Fruit fly (Drosophila melanogaster): ENCODE results near the gene MED21.

Gene MED21

DNA sequence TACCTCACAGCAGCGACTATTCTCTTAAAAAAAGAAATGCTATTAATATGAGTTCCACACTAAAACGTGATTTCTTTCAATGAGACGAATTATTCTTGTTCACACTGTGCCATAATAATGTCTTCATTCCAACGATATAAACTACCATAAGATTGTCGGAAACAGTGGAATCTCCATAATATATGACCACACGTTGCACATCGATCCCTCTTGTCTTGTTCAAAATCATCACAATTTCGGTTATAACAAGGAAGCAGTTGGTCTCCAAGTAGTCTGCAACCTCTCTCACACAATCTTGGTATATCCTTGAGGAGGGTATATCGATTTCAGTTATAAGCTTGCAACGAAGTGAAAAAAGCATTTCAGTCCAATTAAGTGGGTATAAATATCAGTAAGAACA is at the start of gene MED21:
MED21 (minus strand) TSS at position 48 of the 400 bp plus-strand sequence.
- no peak for TF ChIP-seq noc (tag; optimal IDR thresholded peaks at IDR 0.05)

DNA sequence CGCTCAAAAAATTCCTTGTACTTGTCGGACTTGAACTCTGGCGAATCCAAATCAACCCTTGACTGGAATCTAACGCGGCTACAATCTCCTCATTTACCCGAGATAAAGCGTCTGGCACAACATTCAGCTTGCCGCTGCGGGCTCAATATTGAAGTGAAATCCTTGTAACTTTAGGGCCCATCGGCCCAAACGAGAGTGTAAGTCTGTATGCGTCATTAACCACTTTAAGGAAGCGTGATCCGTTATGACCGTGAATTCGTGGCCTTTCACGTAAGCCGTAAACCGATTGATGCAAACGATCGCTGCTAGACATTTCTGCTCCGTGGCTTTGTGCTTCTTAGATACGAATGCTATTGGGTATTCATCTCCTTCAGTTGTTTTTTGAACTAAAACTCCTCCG is 34.5 kb upstream of the MED21 start:
- no peak for TF ChIP-seq noc (tag; optimal IDR thresholded peaks at IDR 0.05)

DNA sequence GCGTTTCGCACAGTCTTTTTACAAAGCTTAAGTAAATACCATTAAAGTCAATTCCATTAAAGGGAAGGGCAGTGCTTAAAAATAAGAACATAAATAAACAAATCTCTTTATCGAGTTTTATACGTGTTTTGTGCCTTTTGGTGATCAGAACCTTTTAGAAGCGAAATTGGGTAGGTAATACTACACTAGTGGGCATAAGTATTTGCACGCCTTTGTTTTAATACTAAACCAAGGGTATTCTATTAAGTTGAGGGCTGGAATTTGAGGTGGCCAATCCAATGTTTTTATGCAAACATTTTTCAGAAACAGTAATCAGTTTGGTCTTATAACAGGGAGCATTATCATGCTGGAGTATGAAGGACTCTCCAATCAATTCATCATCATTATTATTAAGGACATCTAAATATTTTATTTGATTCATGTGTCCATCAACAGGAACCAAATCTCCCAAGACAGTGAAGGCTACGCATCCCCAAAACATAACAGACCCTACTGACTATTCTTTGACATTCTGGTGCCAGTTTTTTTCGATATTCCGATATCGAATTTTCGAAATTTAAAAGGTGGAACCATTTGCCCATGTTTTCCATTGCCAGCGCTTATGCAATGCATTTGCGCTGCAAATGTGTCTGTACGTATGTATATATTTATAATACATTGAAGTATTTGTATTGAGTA is 5.6 kb upstream of the MED21 start:
- no peak for TF ChIP-seq noc (tag; optimal IDR thresholded peaks at IDR 0.05)

DNA sequence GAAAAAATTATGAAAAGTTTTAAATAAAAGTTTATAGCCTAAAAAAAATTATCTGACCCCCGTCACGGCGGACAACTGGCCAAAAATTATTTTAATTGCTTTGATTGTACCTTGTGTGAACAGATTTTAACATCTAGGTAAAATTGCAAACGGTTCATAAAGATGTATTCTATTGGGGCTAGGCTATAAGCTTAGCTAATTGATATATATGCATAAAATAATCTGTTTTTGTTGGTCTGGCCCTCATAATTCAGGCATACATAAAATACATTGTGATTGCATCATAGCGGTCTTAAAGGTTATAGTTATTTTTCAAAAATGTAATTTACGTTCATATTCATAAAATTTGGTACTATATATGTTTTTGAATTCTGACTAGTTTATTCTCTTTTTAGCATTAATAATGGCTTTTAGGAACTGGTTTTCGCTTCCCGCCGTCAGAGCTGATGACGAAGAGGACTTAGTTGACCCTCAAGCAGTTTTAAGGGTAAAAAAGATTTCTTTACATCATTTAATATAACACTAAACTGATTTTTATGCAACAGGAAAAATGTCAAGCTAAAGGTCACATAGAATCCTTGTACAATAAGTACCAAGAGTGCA is 4.9 kb upstream of the MED21 start, which contains the start of gene UQCR-11:
UQCR-11 (plus strand) TSS at position 211 of the 603 bp plus-strand sequence.
- no peak for TF ChIP-seq noc (tag; optimal IDR thresholded peaks at IDR 0.05)

DNA sequence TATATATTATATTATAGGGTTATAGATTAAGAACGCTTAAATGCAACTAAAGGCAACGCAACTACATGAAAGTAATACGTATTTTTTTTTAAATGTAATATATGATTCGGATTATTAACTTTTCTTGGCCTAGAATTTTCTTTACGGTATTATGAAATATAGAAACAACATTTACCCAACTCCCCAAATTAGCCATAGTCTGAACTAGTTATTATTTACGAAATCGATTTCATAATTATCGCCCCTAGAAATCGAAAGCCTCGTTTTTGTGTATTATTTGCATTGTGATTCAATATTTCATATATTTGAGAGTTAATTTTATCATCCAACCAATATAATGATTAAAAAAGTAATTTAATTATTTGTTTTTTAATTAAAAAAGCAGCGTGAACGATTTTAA is 7.0 kb downstream of the MED21 start:
- no peak for TF ChIP-seq noc (tag; optimal IDR thresholded peaks at IDR 0.05)

DNA sequence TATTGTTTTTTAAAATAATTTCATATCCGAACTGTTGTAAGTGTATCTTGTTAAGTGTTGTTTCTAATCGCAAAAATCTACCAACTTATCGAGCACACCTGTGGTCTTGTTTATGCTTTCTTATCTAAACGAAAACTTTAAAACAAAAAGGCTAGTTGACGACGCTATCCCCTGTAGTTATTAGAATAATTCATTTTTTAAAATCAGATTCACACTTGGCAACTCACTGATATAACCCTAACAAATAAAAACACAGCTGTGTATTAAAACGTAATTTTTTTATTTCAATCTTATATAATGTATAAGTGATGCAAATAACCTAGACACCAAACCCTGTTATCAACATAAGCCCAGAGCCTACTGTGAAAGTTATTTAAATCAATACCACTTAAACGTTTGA is 8.0 kb downstream of the MED21 start:
- TF ChIP-seq noc (tag; optimal IDR thresholded peaks at IDR 0.05), result no peak

DNA sequence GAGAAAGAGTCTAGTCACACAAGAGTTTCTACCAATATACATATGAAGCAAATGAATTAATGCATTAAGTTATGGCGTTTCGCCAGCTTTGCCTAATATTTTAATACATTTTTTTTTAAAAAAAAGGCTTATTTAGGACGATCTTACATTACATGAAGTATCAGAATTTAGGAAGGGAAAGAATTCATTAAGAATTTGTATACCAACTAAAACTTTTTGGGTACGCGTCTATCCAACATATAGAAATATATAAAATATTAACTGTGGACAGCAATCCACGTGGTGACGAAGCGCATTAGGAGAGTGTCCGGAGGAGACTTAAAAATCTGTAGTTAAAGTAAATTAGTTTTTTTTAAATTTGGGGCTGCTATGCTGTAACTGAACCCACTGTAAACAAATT is 8.5 kb downstream of the MED21 start, which contains the start of gene Set1:
Set1 (plus strand) TSS at position 301 of the 400 bp plus-strand sequence.
- no peak for TF ChIP-seq noc (tag; optimal IDR thresholded peaks at IDR 0.05)

All from whole organism, larva.